Worm (Caenorhabditis elegans) whole organism, young adult: ENCODE data around the gene spp-28.

Experiments
- B0019.2 ChIP-seq: fragments of 200-800 bp; sonication (Bioruptor generic); conservative IDR thresholded peaks from 2 replicates; pipeline ENCODE4 v1.3.6; 2022; ENCODE audit warnings: missing genetic modification reagents, missing genetic modification characterization, missing compliant biosample characterization
- B0336.3 ChIP-seq: fragments of 200-800 bp; sonication (Bioruptor generic); IDR thresholded peaks from 2 replicates; pipeline ENCODE4 v1.3.6; 2022; ENCODE audit warnings: missing genetic modification characterization, missing compliant biosample characterization
- C06A6.2 ChIP-seq: fragments of 200-800 bp; sonication (Bioruptor generic); conservative IDR thresholded peaks from 2 replicates; pipeline ENCODE4 v1.3.6; 2022; ENCODE audit warnings: missing genetic modification characterization, missing compliant biosample characterization
- C17E4.6 ChIP-seq: fragments of 200-800 bp; sonication (Bioruptor generic); IDR thresholded peaks from 2 replicates; pipeline ENCODE4 v1.3.6; 2022; ENCODE audit warnings: missing genetic modification reagents, missing genetic modification characterization, missing compliant biosample characterization
- F10E7.11 ChIP-seq: sonication (generic microtip); optimal IDR thresholded peaks from 2 replicates; lab custom pipeline; 2017; ENCODE audit warnings: mild to moderate bottlenecking, missing genetic modification characterization, moderate library complexity, missing compliant biosample characterization
- F37B4.10 ChIP-seq: fragments of 200-800 bp; sonication (Bioruptor generic); IDR thresholded peaks from 2 replicates; pipeline ENCODE4 v1.3.6; 2022; ENCODE audit warnings: missing genetic modification characterization, missing compliant biosample characterization
- F39B2.1 ChIP-seq: fragments of 200-800 bp; sonication (Bioruptor generic); IDR thresholded peaks from 2 replicates; pipeline ENCODE4 v1.3.6; 2022; ENCODE audit warnings: missing genetic modification reagents, missing genetic modification characterization, missing compliant biosample characterization
- F49E8.2 ChIP-seq: sonication (generic microtip); optimal IDR thresholded peaks from 3 replicates; lab custom pipeline; 2017; ENCODE audit warnings: missing genetic modification characterization, mild to moderate bottlenecking, missing compliant biosample characterization, antibody characterized with exemption, moderate library complexity; ENCODE audit not compliant: insufficient read depth
- K12H6.12 ChIP-seq: fragments of 200-800 bp; sonication (Bioruptor generic); optimal IDR thresholded peaks from 2 replicates; lab custom pipeline; 2018; ENCODE audit warnings: mild to moderate bottlenecking, missing genetic modification characterization, missing compliant biosample characterization
- Y53F4B.3 ChIP-seq: fragments of 200-800 bp; sonication (Bioruptor generic); IDR thresholded peaks from 2 replicates; pipeline ENCODE4 v1.3.6; 2022; ENCODE audit warnings: missing genetic modification reagents, missing genetic modification characterization, missing compliant biosample characterization
- Y67H2A.10 ChIP-seq: fragments of 200-800 bp; sonication (Bioruptor generic); conservative IDR thresholded peaks from 2 replicates; pipeline ENCODE4 v1.3.6; 2022; ENCODE audit warnings: missing genetic modification reagents, missing genetic modification characterization, missing compliant biosample characterization
- Y79H2A.3 ChIP-seq: fragments of 200-800 bp; sonication (Bioruptor generic); conservative IDR thresholded peaks from 2 replicates; pipeline ENCODE4 v1.3.6; 2022; ENCODE audit warnings: missing genetic modification reagents, missing genetic modification characterization, missing compliant biosample characterization
- ama-1 ChIP-seq, 3 experiments: fragments of 150-350 bp in 1 of 3; sonication (generic microtip) in 2 of 3; optimal IDR thresholded peaks; 2 replicates each; lab custom pipeline; 2014 to 2018; ENCODE audit warnings: missing biosample characterization in 2 of 3, missing genetic modification characterization in 2 of 3, missing genetic modification reagents in 2 of 3
- athp-1 ChIP-seq: sonication (generic microtip); optimal IDR thresholded peaks from 2 replicates; lab custom pipeline; 2017; ENCODE audit warnings: mild to moderate bottlenecking, missing genetic modification characterization, missing compliant biosample characterization
- attf-6 ChIP-seq: fragments of 200-800 bp; sonication (Bioruptor generic); IDR thresholded peaks from 2 replicates; pipeline ENCODE4 v1.3.6; 2022; ENCODE audit warnings: missing genetic modification reagents, missing genetic modification characterization, missing compliant biosample characterization
- bed-1 ChIP-seq: fragments of 200-800 bp; sonication (Bioruptor generic); IDR thresholded peaks from 2 replicates; pipeline ENCODE4 v1.3.6; 2022; ENCODE audit warnings: missing genetic modification reagents, missing genetic modification characterization, missing compliant biosample characterization
- bed-2 ChIP-seq: fragments of 200-800 bp; sonication (Bioruptor generic); IDR thresholded peaks from 2 replicates; pipeline ENCODE4 v1.3.6; 2022; ENCODE audit warnings: missing genetic modification reagents, missing genetic modification characterization, missing compliant biosample characterization
- ccch-3 ChIP-seq: fragments of 200-800 bp; sonication (Bioruptor generic); optimal IDR thresholded peaks from 2 replicates; lab custom pipeline; 2018; ENCODE audit warnings: mild to moderate bottlenecking, missing genetic modification characterization, missing compliant biosample characterization
- dpff-1 ChIP-seq: sonication (generic microtip); optimal IDR thresholded peaks from 2 replicates; lab custom pipeline; 2017; ENCODE audit warnings: mild to moderate bottlenecking, missing genetic modification characterization, missing compliant biosample characterization
- dpl-1 ChIP-seq: fragments of 150-350 bp; optimal IDR thresholded peaks from 2 replicates; lab custom pipeline; 2014; ENCODE audit warnings: missing biosample characterization, missing genetic modification reagents, missing genetic modification characterization
- efl-1 ChIP-seq: fragments of 150-350 bp; optimal IDR thresholded peaks from 2 replicates; lab custom pipeline; 2014; ENCODE audit warnings: missing biosample characterization, missing genetic modification reagents, missing genetic modification characterization
- egl-18 ChIP-seq: fragments of 200-800 bp; sonication (Bioruptor generic); IDR thresholded peaks from 2 replicates; pipeline ENCODE4 v1.3.6; 2022; ENCODE audit warnings: missing genetic modification reagents, missing genetic modification characterization, missing compliant biosample characterization
- fkh-3 ChIP-seq: sonication (generic microtip); optimal IDR thresholded peaks from 2 replicates; lab custom pipeline; 2016; ENCODE audit warnings: mild to moderate bottlenecking, missing genetic modification characterization, missing compliant biosample characterization
- him-1 ChIP-seq: sonication (generic microtip); optimal IDR thresholded peaks from 2 replicates; lab custom pipeline; 2016; ENCODE audit warnings: missing genotype, missing genetic modification reagents, missing genetic modification characterization, missing compliant biosample characterization
- hmg-1.2 ChIP-seq: fragments of 200-800 bp; sonication (Bioruptor generic); IDR thresholded peaks from 2 replicates; pipeline ENCODE4 v1.3.6; 2022; ENCODE audit warnings: missing genetic modification reagents, missing genetic modification characterization, missing compliant biosample characterization
- let-526 ChIP-seq: fragments of 200-800 bp; sonication (Bioruptor generic); IDR thresholded peaks from 2 replicates; pipeline ENCODE4 v1.3.6; 2022; ENCODE audit warnings: missing genetic modification reagents, missing genetic modification characterization, missing compliant biosample characterization
- let-607 ChIP-seq, 2 experiments: fragments of 200-800 bp in 1 of 2; sonication (Bioruptor generic) in 1 of 2; sonication (generic microtip) in 1 of 2; optimal IDR thresholded peaks; 2 replicates each; lab custom pipeline; 2016 to 2018; ENCODE audit warnings: mild to moderate bottlenecking in 2 of 2, missing compliant biosample characterization in 2 of 2, missing genetic modification characterization in 2 of 2, moderate library complexity in 2 of 2, missing genotype in 1 of 2
- lin-54 ChIP-seq: fragments of 200-800 bp; sonication (Bioruptor generic); optimal IDR thresholded peaks from 2 replicates; lab custom pipeline; 2018; ENCODE audit warnings: mild to moderate bottlenecking, missing genetic modification characterization, missing compliant biosample characterization
- lsy-27 ChIP-seq: sonication (generic microtip); optimal IDR thresholded peaks from 2 replicates; lab custom pipeline; 2017; ENCODE audit warnings: missing genetic modification characterization, mild to moderate bottlenecking, missing compliant biosample characterization, antibody characterized with exemption, missing genotype, borderline replicate concordance; ENCODE audit not compliant: insufficient read depth
- madf-10 ChIP-seq: sonication (generic microtip); optimal IDR thresholded peaks from 2 replicates; lab custom pipeline; 2016; ENCODE audit warnings: mild to moderate bottlenecking, missing genetic modification characterization, missing compliant biosample characterization
- madf-6 ChIP-seq: fragments of 200-800 bp; sonication (Bioruptor generic); IDR thresholded peaks from 2 replicates; pipeline ENCODE4 v1.3.6; 2022; ENCODE audit warnings: missing genetic modification reagents, missing genetic modification characterization, missing compliant biosample characterization
- madf-8 ChIP-seq: fragments of 200-800 bp; sonication (Bioruptor generic); conservative IDR thresholded peaks from 2 replicates; pipeline ENCODE4 v1.3.6; 2022; ENCODE audit warnings: missing genetic modification reagents, missing genetic modification characterization, missing compliant biosample characterization
- mcd-1 ChIP-seq: fragments of 200-800 bp; sonication (Bioruptor generic); IDR thresholded peaks from 2 replicates; pipeline ENCODE4 v1.3.6; 2022; ENCODE audit warnings: missing genetic modification reagents, missing genetic modification characterization, missing compliant biosample characterization
- mel-28 ChIP-seq: sonication (generic microtip); optimal IDR thresholded peaks from 2 replicates; lab custom pipeline; 2016; ENCODE audit warnings: borderline replicate concordance, mild to moderate bottlenecking, missing genetic modification characterization, missing compliant biosample characterization
- nhr-179 ChIP-seq: sonication (generic microtip); optimal IDR thresholded peaks from 2 replicates; lab custom pipeline; 2016; ENCODE audit warnings: mild to moderate bottlenecking, missing genetic modification characterization, missing compliant biosample characterization
- nhr-90 ChIP-seq: sonication (generic microtip); optimal IDR thresholded peaks from 2 replicates; lab custom pipeline; 2016; ENCODE audit warnings: missing genotype, mild to moderate bottlenecking, missing genetic modification characterization, missing compliant biosample characterization
- rec-8 ChIP-seq, 2 experiments: sonication (generic microtip); optimal IDR thresholded peaks; 2 replicates each; lab custom pipeline; 2016; ENCODE audit warnings: mild to moderate bottlenecking in 2 of 2, missing genetic modification characterization in 2 of 2, missing genetic modification reagents in 2 of 2, missing genotype in 2 of 2, missing biosample characterization in 1 of 2, missing compliant biosample characterization in 1 of 2, moderate library complexity in 1 of 2
- sea-2 ChIP-seq: fragments of 200-800 bp; sonication (Bioruptor generic); IDR thresholded peaks from 2 replicates; pipeline ENCODE4 v1.3.6; 2022; ENCODE audit warnings: missing genetic modification characterization, missing compliant biosample characterization
- somi-1 ChIP-seq: fragments of 200-800 bp; sonication (Bioruptor generic); optimal IDR thresholded peaks from 2 replicates; lab custom pipeline; 2018; ENCODE audit warnings: mild to moderate bottlenecking, missing genetic modification characterization, missing compliant biosample characterization
- sptf-2 ChIP-seq: fragments of 200-800 bp; sonication (Bioruptor generic); optimal IDR thresholded peaks from 2 replicates; lab custom pipeline; 2018; ENCODE audit warnings: mild to moderate bottlenecking, missing genetic modification characterization, missing compliant biosample characterization
- tbp1 ChIP-seq: fragments of 200-800 bp; sonication (Bioruptor generic); optimal IDR thresholded peaks from 2 replicates; lab custom pipeline; 2018; ENCODE audit warnings: mild to moderate bottlenecking, missing genetic modification characterization, missing compliant biosample characterization
- xnd-1 ChIP-seq: sonication (generic microtip); optimal IDR thresholded peaks from 2 replicates; lab custom pipeline; 2016; ENCODE audit warnings: missing genotype, missing genetic modification reagents, missing genetic modification characterization, missing compliant biosample characterization
- zfh-2 ChIP-seq: fragments of 200-800 bp; sonication (Bioruptor generic); conservative IDR thresholded peaks from 2 replicates; pipeline ENCODE4 v1.3.6; 2022; ENCODE audit warnings: missing genetic modification reagents, missing genetic modification characterization, missing compliant biosample characterization
- ztf-22 ChIP-seq: fragments of 200-800 bp; sonication (Bioruptor generic); optimal IDR thresholded peaks from 2 replicates; lab custom pipeline; 2018; ENCODE audit warnings: mild to moderate bottlenecking, missing genetic modification characterization, moderate library complexity, missing compliant biosample characterization
- ztf-26 ChIP-seq: sonication (generic microtip); optimal IDR thresholded peaks from 2 replicates; lab custom pipeline; 2017; ENCODE audit warnings: missing genetic modification characterization, missing compliant biosample characterization
- ztf-28 ChIP-seq: fragments of 200-800 bp; sonication (Bioruptor generic); IDR thresholded peaks from 2 replicates; pipeline ENCODE4 v1.3.6; 2022; ENCODE audit warnings: missing genetic modification reagents, missing genetic modification characterization, missing compliant biosample characterization

The spp-28 gene

DNA sequence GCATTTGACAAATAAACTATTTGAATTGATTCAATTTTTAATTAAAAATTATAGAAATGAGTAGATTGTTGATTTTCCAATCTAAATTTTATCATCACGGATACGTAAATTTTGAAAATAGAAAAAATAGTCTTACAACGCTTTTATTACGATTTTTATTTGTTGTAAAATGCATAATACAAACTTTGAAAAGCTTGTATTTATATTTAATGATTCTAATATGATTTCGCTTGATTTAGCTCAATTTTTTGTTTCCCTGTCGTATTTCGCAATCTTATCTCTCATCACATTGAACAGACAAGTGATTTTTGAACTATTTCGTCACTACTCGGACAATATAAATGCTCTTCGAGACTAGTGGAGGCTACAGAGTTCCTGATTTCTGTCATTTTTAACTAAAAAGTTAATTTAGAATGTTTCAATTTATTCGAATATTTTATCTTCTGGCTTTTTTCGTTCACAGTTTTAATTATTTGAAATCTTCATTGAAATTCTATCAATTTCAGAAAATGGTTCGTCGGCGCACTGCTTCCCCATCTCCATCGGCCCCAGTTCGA is 38.5 kb downstream of the spp-28 start, which contains the start of the genes wht-3 and har-1 (continued):
- TF ChIP-seq hmg-1.2 (GFP tag; lab: Robert Waterston, UW) (0 out of 2 replicates have a peak, but pooled peaks have one; percentile 4), F39B2.1 (GFP tag; lab: Robert Waterston, UW) (0 out of 2 replicates have a peak, but pooled peaks have one; percentile 15), ztf-22 (no peak), lin-54 (GFP tag; lab: Kevin White, UChicago) (peak; percentile 28), madf-6 (GFP tag; lab: Robert Waterston, UW) (peak; percentile 34)

DNA sequence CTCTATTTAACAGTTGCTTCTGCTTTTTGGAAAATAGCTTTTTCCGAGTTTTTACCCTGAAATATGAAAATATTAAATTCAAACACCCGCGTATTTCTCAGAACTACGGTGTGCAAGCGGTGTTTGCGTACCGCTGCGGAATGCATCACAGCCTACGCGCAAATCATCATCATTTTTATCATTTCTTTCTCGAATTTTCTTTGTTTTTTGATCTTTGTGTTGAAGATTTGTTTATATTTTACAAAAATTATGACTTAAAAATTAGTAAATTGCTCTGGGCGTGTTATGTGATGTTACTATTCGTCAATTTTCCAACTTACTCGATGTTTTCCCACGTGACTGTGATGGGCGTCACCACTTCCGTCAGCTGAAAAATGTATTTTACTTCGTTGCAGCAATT is 39.2 kb downstream of the spp-28 start:
- TF ChIP-seq ama-1 (optimal IDR thresholded peaks at IDR 0.05; lab: Kevin White, UChicago) (peak; percentile 67), ama-1 (GFP tag; optimal IDR thresholded peaks at IDR 0.05; lab: Kevin White, UChicago) (no peak), Y67H2A.10 (GFP tag; lab: Robert Waterston, UW) (no peak), F37B4.10 (GFP tag; lab: Robert Waterston, UW) (no peak), C17E4.6 (GFP tag; lab: Robert Waterston, UW) (no peak), ztf-22 (no peak), efl-1 (GFP tag; lab: Kevin White, UChicago) (peak; percentile 80), F49E8.2 (tag; lab: Kevin White, UChicago) (no peak), madf-6 (GFP tag; lab: Robert Waterston, UW) (peak; percentile 57), C06A6.2 (GFP tag; lab: Robert Waterston, UW) (no peak), sptf-2 (GFP tag; lab: Kevin White, UChicago) (no peak), hmg-1.2 (GFP tag; lab: Robert Waterston, UW) (peak; percentile 26; the same call in 1 of the 2 replicates), let-526 (GFP tag; lab: Robert Waterston, UW) (no peak), somi-1 (no peak), sea-2 (GFP tag; lab: Robert Waterston, UW) (no peak), rec-8 (tag; optimal IDR thresholded peaks at IDR 0.05; lab: Kevin White, UChicago) (no peak), xnd-1 (tag; lab: Kevin White, UChicago) (no peak), fkh-3 (tag; lab: Kevin White, UChicago) (no peak), Y53F4B.3 (no peak), ccch-3 (GFP tag; lab: Kevin White, UChicago) (no peak), K12H6.12 (tag; lab: Kevin White, UChicago) (peak; percentile 28), zfh-2 (GFP tag; lab: Robert Waterston, UW) (no peak), dpl-1 (GFP tag; lab: Kevin White, UChicago) (peak; percentile 86), madf-10 (tag; lab: Kevin White, UChicago) (no peak), madf-8 (GFP tag; lab: Robert Waterston, UW) (no peak), bed-2 (GFP tag; lab: Robert Waterston, UW) (no peak), nhr-179 (tag; lab: Kevin White, UChicago) (no peak), Y79H2A.3 (GFP tag; lab: Robert Waterston, UW) (no peak), tbp1 (peak; percentile 38), bed-1 (GFP tag; lab: Robert Waterston, UW) (no peak), nhr-90 (no peak), athp-1 (tag; lab: Kevin White, UChicago) (no peak), B0019.2 (no peak), B0336.3 (GFP tag; lab: Robert Waterston, UW) (no peak), lsy-27 (tag; lab: Kevin White, UChicago) (no peak), egl-18 (GFP tag; lab: Robert Waterston, UW) (no peak), mel-28 (tag; lab: Kevin White, UChicago) (no peak), mcd-1 (peak; percentile 62), him-1 (tag; lab: Kevin White, UChicago) (no peak), let-607 (tag; optimal IDR thresholded peaks at IDR 0.05; lab: Kevin White, UChicago) (no peak), ztf-26 (no peak), F10E7.11 (tag; lab: Kevin White, UChicago) (no peak), attf-6 (no peak), ztf-28 (GFP tag; lab: Robert Waterston, UW) (no peak), dpff-1 (tag; lab: Kevin White, UChicago) (no peak)
